Worm (Caenorhabditis elegans) whole organism, L1 larva: Measurements from ENCODE around the gene srb-11.

Source experiments
- C16A3.4 ChIP-seq: fragments of 150-350 bp; optimal IDR thresholded peaks from 2 replicates; lab custom pipeline; 2014; ENCODE audit warnings: missing biosample characterization, missing genetic modification characterization
- Y116A8C.19 ChIP-seq: sonication (generic microtip); optimal IDR thresholded peaks from 2 replicates; lab custom pipeline; 2016; ENCODE audit warnings: missing compliant biosample characterization, missing genetic modification characterization, borderline replicate concordance
- ceh-63 ChIP-seq: fragments of 200-800 bp; sonication (Bioruptor generic); optimal IDR thresholded peaks from 2 replicates; lab custom pipeline; 2018; ENCODE audit warnings: mild to moderate bottlenecking, missing genetic modification characterization, missing compliant biosample characterization
- ceh-82 ChIP-seq, 3 experiments: fragments of 150-350 bp in 1 of 3; sonication (generic microtip) in 2 of 3; optimal IDR thresholded peaks; 2 replicates each; lab custom pipeline; 2014 to 2017; ENCODE audit warnings: missing biosample characterization in 3 of 3, missing genetic modification characterization in 3 of 3
- ces-1 ChIP-seq: fragments of 150-350 bp; optimal IDR thresholded peaks from 2 replicates; lab custom pipeline; 2014; ENCODE audit warnings: missing biosample characterization, missing genetic modification reagents, missing genetic modification characterization
- dpl-1 ChIP-seq, 3 experiments: fragments of 150-350 bp in 2 of 3; sonication (generic microtip) in 1 of 3; optimal IDR thresholded peaks; 2 replicates each; lab custom pipeline; 2014 to 2017; ENCODE audit warnings: missing biosample characterization in 3 of 3, missing genetic modification characterization in 3 of 3, missing genetic modification reagents in 3 of 3
- efl-1 ChIP-seq, 4 experiments: fragments of 150-350 bp; optimal IDR thresholded peaks in 3 of 4; peaks in 1 of 4; 1 replicate in 1 of 4; 2 replicates in 3 of 4; lab custom pipeline; 2014; ENCODE audit warnings: missing biosample characterization in 2 of 4, missing genetic modification characterization in 2 of 4, missing genetic modification reagents in 2 of 4
- elt-2 ChIP-seq: sonication (generic microtip); optimal IDR thresholded peaks from 2 replicates; lab custom pipeline; 2016; ENCODE audit warnings: missing genetic modification characterization, mild to moderate bottlenecking, inconsistent platforms, missing compliant biosample characterization, missing genetic modification reagents
- fkh-10 ChIP-seq: sonication (generic microtip); optimal IDR thresholded peaks from 2 replicates; lab custom pipeline; 2017; ENCODE audit warnings: missing biosample characterization, missing genetic modification reagents, missing genetic modification characterization
- fkh-4 ChIP-seq: sonication (generic microtip); optimal IDR thresholded peaks from 2 replicates; lab custom pipeline; 2016; ENCODE audit warnings: missing compliant biosample characterization, missing genetic modification characterization, borderline replicate concordance
- fkh-8 ChIP-seq: sonication (generic microtip); optimal IDR thresholded peaks from 2 replicates; lab custom pipeline; 2016; ENCODE audit warnings: mild to moderate bottlenecking, missing genetic modification characterization, missing compliant biosample characterization
- fos-1 ChIP-seq: fragments of 150-350 bp; optimal IDR thresholded peaks from 2 replicates; lab custom pipeline; 2014; ENCODE audit warnings: missing biosample characterization, missing genetic modification characterization
- grh-1 ChIP-seq: fragments of 200-800 bp; sonication (Bioruptor generic); IDR thresholded peaks from 2 replicates; pipeline ENCODE4 v1.3.6; 2022; ENCODE audit warnings: missing genetic modification reagents, missing genetic modification characterization, missing compliant biosample characterization
- hlh-17 ChIP-seq: fragments of 200-800 bp; sonication (Bioruptor generic); optimal IDR thresholded peaks from 2 replicates; lab custom pipeline; 2018; ENCODE audit warnings: missing genetic modification characterization, mild to moderate bottlenecking, missing compliant biosample characterization, moderate library complexity, borderline replicate concordance
- hlh-4 ChIP-seq: sonication (generic microtip); optimal IDR thresholded peaks from 2 replicates; lab custom pipeline; 2016; ENCODE audit warnings: mild to moderate bottlenecking, missing genetic modification characterization, missing compliant biosample characterization
- hpl-2 ChIP-seq: fragments of 150-350 bp; optimal IDR thresholded peaks from 2 replicates; lab custom pipeline; 2014; ENCODE audit warnings: missing biosample characterization, missing genetic modification reagents, missing genetic modification characterization
- irx-1 ChIP-seq: sonication (generic microtip); optimal IDR thresholded peaks from 2 replicates; lab custom pipeline; 2016; ENCODE audit warnings: missing genetic modification characterization, missing compliant biosample characterization
- lin-35 ChIP-seq, 2 experiments: fragments of 150-350 bp; optimal IDR thresholded peaks; 2 replicates each; lab custom pipeline; 2014; ENCODE audit warnings: missing biosample characterization in 2 of 2, missing genetic modification characterization in 2 of 2, missing genetic modification reagents in 2 of 2
- lin-39 ChIP-seq: fragments of 150-350 bp; optimal IDR thresholded peaks from 2 replicates; lab custom pipeline; 2014; ENCODE audit warnings: missing biosample characterization, missing genetic modification reagents, missing genetic modification characterization
- lir-3 ChIP-seq: sonication (generic microtip); optimal IDR thresholded peaks from 2 replicates; lab custom pipeline; 2016; ENCODE audit warnings: mild to moderate bottlenecking, missing genetic modification characterization, moderate library complexity, missing compliant biosample characterization; ENCODE audit not compliant: poor library complexity
- mab-9 ChIP-seq: fragments of 200-800 bp; sonication (Bioruptor generic); IDR thresholded peaks from 2 replicates; pipeline ENCODE4 v1.3.6; 2022; ENCODE audit warnings: missing genetic modification reagents, missing genetic modification characterization, missing compliant biosample characterization
- mdl-1 ChIP-seq, 2 experiments: fragments of 150-350 bp; optimal IDR thresholded peaks; 2 replicates each; lab custom pipeline; 2014 to 2017; ENCODE audit warnings: missing biosample characterization in 2 of 2, missing genetic modification characterization in 2 of 2, inconsistent platforms in 1 of 2
- mef-2 ChIP-seq: fragments of 150-350 bp; optimal IDR thresholded peaks from 2 replicates; lab custom pipeline; 2014; ENCODE audit warnings: missing biosample characterization, missing genetic modification characterization
- mep-1 ChIP-seq: fragments of 150-350 bp; optimal IDR thresholded peaks from 2 replicates; lab custom pipeline; 2014; ENCODE audit warnings: missing biosample characterization, missing genetic modification characterization
- nhr-12 ChIP-seq: sonication (generic microtip); optimal IDR thresholded peaks from 2 replicates; lab custom pipeline; 2017; ENCODE audit warnings: missing biosample characterization, missing genetic modification characterization
- nhr-20 ChIP-seq: sonication (generic microtip); optimal IDR thresholded peaks from 2 replicates; lab custom pipeline; 2016; ENCODE audit warnings: mild to moderate bottlenecking, missing genetic modification characterization, missing compliant biosample characterization
- nhr-237 ChIP-seq: fragments of 150-350 bp; optimal IDR thresholded peaks from 2 replicates; lab custom pipeline; 2014; ENCODE audit warnings: missing biosample characterization, missing genetic modification characterization
- nhr-77 ChIP-seq: fragments of 150-350 bp; optimal IDR thresholded peaks from 2 replicates; lab custom pipeline; 2014; ENCODE audit warnings: missing biosample characterization, missing genetic modification characterization
- pqm-1 ChIP-seq: sonication (generic microtip); optimal IDR thresholded peaks from 3 replicates; lab custom pipeline; 2017; ENCODE audit warnings: missing biosample characterization, missing genetic modification characterization
- skn-1 ChIP-seq: fragments of 150-350 bp; optimal IDR thresholded peaks from 2 replicates; lab custom pipeline; 2014; ENCODE audit warnings: missing biosample characterization, missing genetic modification characterization
- snpc-4 ChIP-seq: fragments of 150-350 bp; optimal IDR thresholded peaks from 2 replicates; lab custom pipeline; 2014; ENCODE audit warnings: missing biosample characterization, missing genetic modification characterization
- unc-30 ChIP-seq: sonication (generic microtip); optimal IDR thresholded peaks from 2 replicates; lab custom pipeline; 2017; ENCODE audit warnings: missing biosample characterization, missing genetic modification characterization
- unc-86 ChIP-seq: sonication (generic microtip); optimal IDR thresholded peaks from 2 replicates; lab custom pipeline; 2016; ENCODE audit warnings: missing genetic modification characterization, missing compliant biosample characterization
- unc-98 ChIP-seq: fragments of 200-800 bp; sonication (Bioruptor generic); IDR thresholded peaks from 2 replicates; pipeline ENCODE4 v1.3.6; 2022; ENCODE audit warnings: missing genetic modification characterization, missing compliant biosample characterization
- zip-4 ChIP-seq: fragments of 200-800 bp; sonication (Bioruptor generic); optimal IDR thresholded peaks from 2 replicates; lab custom pipeline; 2018; ENCODE audit warnings: mild to moderate bottlenecking, missing genetic modification characterization, moderate library complexity, missing compliant biosample characterization
- ztf-4 ChIP-seq: fragments of 150-350 bp; optimal IDR thresholded peaks from 2 replicates; lab custom pipeline; 2014; ENCODE audit warnings: missing biosample characterization, missing genetic modification characterization

The srb-11 gene

DNA sequence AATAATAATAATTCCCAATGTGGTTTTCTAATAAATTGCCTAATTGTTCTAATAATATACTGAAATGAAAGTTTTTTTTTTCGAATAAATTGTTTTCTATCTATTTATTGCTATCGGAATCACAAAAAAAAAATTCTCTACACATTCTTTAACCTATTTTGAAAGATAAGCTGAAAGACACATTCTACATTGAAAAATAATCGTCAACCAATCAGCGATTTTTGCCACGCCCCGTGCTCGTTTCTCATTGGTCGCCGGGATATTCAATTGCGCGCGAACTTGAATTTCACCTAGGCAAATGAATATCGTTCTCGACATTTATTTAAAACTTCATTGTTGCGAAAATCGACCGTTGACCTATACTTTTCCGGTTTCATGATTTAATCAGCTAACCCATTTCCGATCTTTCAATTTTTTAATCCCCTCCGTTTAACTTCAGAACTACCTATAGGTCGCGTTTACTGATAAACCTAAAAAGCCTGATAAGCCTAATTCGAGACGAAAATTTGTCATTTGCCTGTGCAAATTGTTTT lies 7.4 kb upstream of the srb-11 start, which contains the start of gene F23F12.3:
Gene F23F12.3, plus strand, starts transcription at position 483 of the 533 bp plus-strand sequence.
- TF ChIP-seq elt-2 (peak; percentile 32), nhr-12 (no peak), fkh-4 (tag; lab: Kevin White, UChicago) (no peak), grh-1 (GFP tag; lab: Robert Waterston, UW) (no peak)

DNA sequence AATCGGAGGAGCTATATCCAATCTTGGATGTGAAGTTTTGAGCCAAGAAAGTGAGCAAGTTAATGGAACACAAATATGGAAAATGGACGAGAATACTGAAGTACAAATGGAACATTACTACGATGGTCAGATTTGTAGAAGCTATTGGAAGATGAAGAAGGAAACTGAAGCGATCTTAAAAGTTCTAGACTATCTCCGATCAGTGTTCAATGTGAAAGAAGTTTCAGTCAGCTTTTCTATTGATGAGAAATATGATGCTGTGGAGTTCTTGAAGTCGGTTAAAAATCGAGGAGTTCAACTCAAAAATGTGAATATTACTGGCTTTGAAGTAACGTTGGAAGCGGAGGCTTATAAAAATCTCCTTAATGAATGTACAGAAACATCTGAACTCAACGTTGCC lies 6.4 kb upstream of the srb-11 start:
- no peak for TF ChIP-seq efl-1 (optimal IDR thresholded peaks at IDR 0.05; lab: Kevin White, UChicago)
- TF ChIP-seq efl-1 (GFP tag; optimal IDR thresholded peaks at IDR 0.05 in 1 of 2; lab: Kevin White, UChicago): peak in 1 of 2 experiments; percentile 71
- TF ChIP-seq C16A3.4 (tag; lab: Kevin White, UChicago): no peak

DNA sequence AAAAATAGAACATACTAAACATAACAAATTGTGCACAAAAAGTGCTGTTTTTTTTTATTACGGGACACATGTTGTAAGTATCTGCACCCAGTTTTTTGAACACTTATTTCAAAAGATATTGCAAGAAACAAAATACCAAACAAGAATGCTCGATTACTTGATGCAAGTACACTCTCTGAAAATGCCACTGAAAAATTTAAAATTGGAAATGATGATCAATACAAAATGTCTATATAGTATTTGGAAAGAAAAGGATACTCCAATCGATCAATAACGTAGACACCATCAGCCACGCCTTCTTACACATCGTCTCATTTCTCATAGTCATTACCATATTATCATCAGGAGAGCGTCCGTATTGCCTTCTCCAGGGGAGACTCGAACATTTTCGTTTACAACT lies 5.5 kb upstream of the srb-11 start, which contains the start of gene sdz-15:
Gene sdz-15, plus strand, starts transcription at position 301 of the 400 bp plus-strand sequence.
- TF ChIP-seq ceh-82 (tag; optimal IDR thresholded peaks at IDR 0.05; lab: Kevin White, UChicago) (no peak), nhr-20 (no peak), hlh-4 (tag; lab: Kevin White, UChicago) (no peak), fkh-8 (tag; lab: Kevin White, UChicago) (no peak), skn-1 (tag; lab: Kevin White, UChicago) (no peak), fos-1 (tag; lab: Kevin White, UChicago) (no peak), mab-9 (GFP tag; lab: Robert Waterston, UW) (no peak), ceh-63 (no peak), zip-4 (GFP tag; lab: Kevin White, UChicago) (no peak)

DNA sequence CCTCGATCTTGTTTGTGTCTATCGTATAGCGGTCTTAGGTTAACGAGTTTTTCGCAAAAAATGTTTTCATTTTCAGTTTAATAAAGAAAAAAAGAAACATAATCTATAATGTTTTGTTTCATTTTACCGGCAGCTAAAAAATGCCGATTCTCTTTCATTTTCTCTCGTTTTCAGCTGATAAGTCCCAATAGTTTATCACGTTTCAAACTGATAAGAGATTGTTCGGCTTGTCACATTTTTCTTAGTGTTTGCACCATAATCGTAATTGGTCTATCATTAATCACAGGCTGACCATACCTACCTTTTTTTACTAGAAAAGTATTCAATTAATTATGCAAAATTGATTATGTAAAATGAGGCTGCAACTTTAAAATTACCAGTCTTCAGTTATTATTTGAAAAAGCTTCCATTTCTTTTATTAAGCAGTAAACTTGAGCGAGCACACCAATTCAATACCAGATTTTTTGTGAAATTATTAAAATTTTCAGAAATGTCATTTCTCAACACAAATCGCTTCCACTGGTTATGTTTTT lies 2.5 kb upstream of the srb-11 start, which contains the start of gene F23F12.13:
Gene F23F12.13, plus strand, starts transcription at position 483 of the 533 bp plus-strand sequence.
- TF ChIP-seq lin-39 (tag; lab: Kevin White, UChicago): no peak
- no peak for TF ChIP-seq mdl-1 (tag; optimal IDR thresholded peaks at IDR 0.05; lab: Kevin White, UChicago)
- no peak for TF ChIP-seq snpc-4 (tag; lab: Kevin White, UChicago)
- TF ChIP-seq lir-3 (tag; lab: Kevin White, UChicago): no peak
- TF ChIP-seq hlh-17 (GFP tag; lab: Kevin White, UChicago): no peak
- no peak for TF ChIP-seq hpl-2 (GFP tag; lab: Kevin White, UChicago)
- TF ChIP-seq irx-1 (tag; lab: Kevin White, UChicago): no peak
- no peak for TF ChIP-seq unc-86 (tag; lab: Kevin White, UChicago)
- peak; percentile 84 for TF ChIP-seq elt-2
- TF ChIP-seq efl-1 (optimal IDR thresholded peaks at IDR 0.05; lab: Kevin White, UChicago): no peak
- TF ChIP-seq efl-1 (GFP tag; optimal IDR thresholded peaks at IDR 0.05 in 1 of 2; lab: Kevin White, UChicago): peak in 1 of 2 experiments; percentile 69
- TF ChIP-seq ztf-4: no peak
- TF ChIP-seq, all 84 proteins: peak for 2

DNA sequence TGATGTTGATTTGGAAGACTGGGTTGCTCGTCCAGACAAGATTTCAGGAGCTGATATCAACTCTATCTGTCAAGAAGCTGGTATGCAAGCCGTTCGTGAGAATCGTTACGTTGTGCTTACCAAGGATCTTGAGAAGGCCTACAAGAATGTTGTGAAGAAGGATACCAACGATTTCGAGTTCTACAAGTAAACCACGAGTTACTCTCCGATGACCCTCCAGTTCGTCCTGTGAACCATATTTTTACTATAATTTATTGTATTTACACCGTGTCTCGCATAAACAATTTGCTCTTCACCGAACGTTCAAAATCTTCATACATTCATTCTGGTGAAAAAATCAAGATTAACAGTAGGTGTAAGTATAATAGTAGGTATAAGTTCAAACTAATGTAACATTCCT lies 1.7 kb downstream of the srb-11 start:
- no peak for TF ChIP-seq mef-2
- no peak for TF ChIP-seq Y116A8C.19
- no peak for TF ChIP-seq ceh-63
- TF ChIP-seq fkh-10 (GFP tag; lab: Kevin White, UChicago): no peak
- no peak for TF ChIP-seq unc-98 (GFP tag; lab: Robert Waterston, UW)
- no peak for TF ChIP-seq lin-35 (GFP tag; optimal IDR thresholded peaks at IDR 0.05; lab: Kevin White, UChicago)
- TF ChIP-seq nhr-237 (tag; lab: Kevin White, UChicago): no peak
- TF ChIP-seq C16A3.4 (tag; lab: Kevin White, UChicago): no peak
- no peak for TF ChIP-seq fos-1 (tag; lab: Kevin White, UChicago)
- no peak for TF ChIP-seq mep-1 (tag; lab: Kevin White, UChicago)
- no peak for TF ChIP-seq unc-30
- no peak for TF ChIP-seq nhr-77 (tag; lab: Kevin White, UChicago)
- TF ChIP-seq grh-1 (GFP tag; lab: Robert Waterston, UW): no peak
- no peak for TF ChIP-seq pqm-1 (tag; lab: Kevin White, UChicago)
- TF ChIP-seq dpl-1 (GFP tag; optimal IDR thresholded peaks at IDR 0.05; lab: Kevin White, UChicago): no peak
- no peak for TF ChIP-seq hpl-2 (GFP tag; lab: Kevin White, UChicago)
- no peak for TF ChIP-seq ces-1 (GFP tag; lab: Kevin White, UChicago)
